Fruit fly (Drosophila melanogaster): ENCODE measurements around the gene CG5937.

DNA sequence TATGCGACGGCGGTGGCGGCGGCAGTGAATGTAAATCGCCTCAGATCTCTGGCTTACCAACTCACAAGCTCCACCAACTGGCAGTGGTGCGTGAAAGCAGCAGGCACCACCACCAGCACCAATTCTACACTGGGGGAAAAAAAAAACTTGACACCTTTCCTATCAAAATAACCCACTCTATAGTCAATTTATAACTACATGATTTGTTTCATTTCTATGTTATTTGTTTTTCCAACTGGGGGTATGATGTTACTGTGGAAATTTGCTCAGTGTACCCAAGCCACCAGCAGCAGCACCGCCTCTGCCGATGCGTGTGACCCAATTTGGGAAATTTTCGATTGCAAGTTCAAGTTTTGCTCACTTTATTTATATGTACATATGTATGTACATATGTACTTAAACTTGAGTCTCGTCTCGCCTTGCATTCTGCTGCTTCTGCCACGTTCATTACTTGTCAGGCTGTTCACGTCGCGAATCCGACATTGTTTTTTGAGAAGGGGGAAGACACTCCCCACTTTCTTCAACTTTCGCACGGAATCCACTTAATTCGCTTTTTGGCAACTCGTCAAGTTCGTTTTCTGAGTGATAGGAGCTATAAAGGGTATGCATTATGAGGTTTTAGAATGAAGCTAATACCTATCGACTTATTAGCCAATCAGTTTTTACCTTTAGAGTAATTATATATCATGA is 19.5 kb downstream of the CG5937 start:
- no peak for TF ChIP-seq Myc (optimal IDR thresholded peaks at IDR 0.05)
- TF ChIP-seq h (optimal IDR thresholded peaks at IDR 0.05) = no peak
- TF ChIP-seq Sin3A (optimal IDR thresholded peaks at IDR 0.05) = no peak
- TF ChIP-seq insv (optimal IDR thresholded peaks at IDR 0.05) = no peak
- no peak for TF ChIP-seq ttk (optimal IDR thresholded peaks at IDR 0.05)
- TF ChIP-seq psq (optimal IDR thresholded peaks at IDR 0.05) = no peak

Data from Kc167 (cell line).